Worm (Caenorhabditis elegans) whole organism, midembryonic: ENCODE results near the gene srg-53.

Source experiments
- flt-1 ChIP-seq: fragments of 200-800 bp; sonication (Bioruptor generic); IDR thresholded peaks from 2 replicates; pipeline ENCODE4 v1.3.6; 2022; ENCODE audit warnings: missing genetic modification characterization, missing compliant biosample characterization
- klf-2 ChIP-seq: fragments of 200-800 bp; sonication (Bioruptor generic); conservative IDR thresholded peaks from 2 replicates; pipeline ENCODE4 v1.3.6; 2022; ENCODE audit warnings: missing genetic modification reagents, missing genetic modification characterization, missing compliant biosample characterization
- med-1 ChIP-seq: sonication (generic microtip); optimal IDR thresholded peaks from 2 replicates; lab custom pipeline; 2017; ENCODE audit warnings: missing genetic modification characterization, mild to moderate bottlenecking, missing compliant biosample characterization, antibody characterized with exemption, missing genetic modification reagents; ENCODE audit not compliant: insufficient read depth
- ref-1 ChIP-seq: fragments of 200-800 bp; sonication (Bioruptor generic); conservative IDR thresholded peaks from 2 replicates; pipeline ENCODE4 v1.3.6; 2022; ENCODE audit warnings: missing genetic modification reagents, missing genetic modification characterization, missing compliant biosample characterization
- ztf-23 ChIP-seq: fragments of 200-800 bp; sonication (Bioruptor generic); IDR thresholded peaks from 2 replicates; pipeline ENCODE4 v1.3.6; 2022; ENCODE audit warnings: missing genetic modification reagents, missing genetic modification characterization, missing compliant biosample characterization
- ztf-29 ChIP-seq: fragments of 200-800 bp; sonication (Bioruptor generic); IDR thresholded peaks from 2 replicates; pipeline ENCODE4 v1.3.6; 2022; ENCODE audit warnings: missing genetic modification reagents, missing genetic modification characterization, missing compliant biosample characterization

- TF ChIP-seq med-1 (GFP tag; lab: Kevin White, UChicago) (no peak), ref-1 (GFP tag; lab: Robert Waterston, UW) (no peak), klf-2 (GFP tag; lab: Robert Waterston, UW) (no peak), flt-1 (GFP tag; lab: Robert Waterston, UW) (no peak), ztf-23 (GFP tag; lab: Robert Waterston, UW) (no peak), ztf-29 (GFP tag; lab: Robert Waterston, UW) (no peak)
Observed at ce11 chrV:911474-911873, 32.2 kb downstream of the srg-53 start, which contains the start of gene adh-5.
